Worm (Caenorhabditis elegans): ENCODE data around the gene ccm-3.

DNA sequence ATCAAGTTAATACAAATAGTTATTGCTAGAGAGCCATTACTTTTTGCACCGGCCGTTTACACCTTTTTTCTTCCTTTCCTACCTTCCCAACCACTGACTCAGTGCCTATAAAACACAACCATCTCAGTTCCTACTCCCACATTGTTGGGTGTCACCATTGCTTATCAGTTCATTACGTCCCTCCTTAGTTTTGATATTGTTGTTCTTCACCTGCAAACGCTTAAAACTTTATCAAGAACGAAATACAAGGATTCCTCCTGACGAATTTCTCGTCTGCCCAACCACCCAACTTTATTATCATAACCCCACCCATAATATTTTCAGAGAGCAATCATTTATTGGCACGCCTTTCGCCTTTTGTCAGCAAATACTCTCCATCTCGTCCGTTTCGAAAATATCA lies 20.0 kb upstream of the ccm-3 start:
- TF ChIP-seq ztf-28 (GFP tag; IDR thresholded peaks at IDR 0.05) (no peak), ceh-58 (GFP tag; IDR thresholded peaks at IDR 0.05) (no peak), let-526 (GFP tag; IDR thresholded peaks at IDR 0.05) (no peak), cebp-1 (GFP tag; IDR thresholded peaks at IDR 0.05) (no peak), cebp-1 (tag; optimal IDR thresholded peaks at IDR 0.05) (no peak), F33H1.4 (GFP tag; IDR thresholded peaks at IDR 0.05) (no peak), tlf-1 (GFP tag; optimal IDR thresholded peaks at IDR 0.05) (no peak), akir-1 (GFP tag; optimal IDR thresholded peaks at IDR 0.05) (no peak), mxl-1 (tag; optimal IDR thresholded peaks at IDR 0.05) (no peak), F10E7.11 (tag; optimal IDR thresholded peaks at IDR 0.05) (no peak), tbp1 (GFP tag; optimal IDR thresholded peaks at IDR 0.05) (no peak), xnd-1 (tag; optimal IDR thresholded peaks at IDR 0.05) (no peak), rcor-1 (GFP tag; IDR thresholded peaks at IDR 0.05) (no peak)

Data from whole organism, young adult.